Fruit fly (Drosophila melanogaster) whole organism: Measurements from ENCODE around the gene CG5276.

ENCODE experiments used
- CG8478 ChIP-seq: fragments of >200 bp; optimal IDR thresholded peaks from 2 replicates; lab custom pipeline; 2018; ENCODE audit warnings: inconsistent platforms
- Dll ChIP-seq: fragments of >200 bp; optimal IDR thresholded peaks from 2 replicates; lab custom pipeline; 2017
- EcR ChIP-seq, 2 experiments: fragments of >200 bp; optimal IDR thresholded peaks; 2 replicates each; lab custom pipeline; 2017; ENCODE audit warnings: missing biosample characterization in 2 of 2, missing genetic modification characterization in 2 of 2, missing genetic modification reagents in 2 of 2
- pan ChIP-seq: fragments of >200 bp; optimal IDR thresholded peaks from 2 replicates; lab custom pipeline; 2017
- psq ChIP-seq: fragments of >200 bp; optimal IDR thresholded peaks from 2 replicates; lab custom pipeline; 2017
- usp ChIP-seq: fragments of >200 bp; optimal IDR thresholded peaks from 2 replicates; lab custom pipeline; 2017; ENCODE audit warnings: missing biosample characterization, missing genetic modification characterization, mixed read lengths

The CG5276 gene

DNA sequence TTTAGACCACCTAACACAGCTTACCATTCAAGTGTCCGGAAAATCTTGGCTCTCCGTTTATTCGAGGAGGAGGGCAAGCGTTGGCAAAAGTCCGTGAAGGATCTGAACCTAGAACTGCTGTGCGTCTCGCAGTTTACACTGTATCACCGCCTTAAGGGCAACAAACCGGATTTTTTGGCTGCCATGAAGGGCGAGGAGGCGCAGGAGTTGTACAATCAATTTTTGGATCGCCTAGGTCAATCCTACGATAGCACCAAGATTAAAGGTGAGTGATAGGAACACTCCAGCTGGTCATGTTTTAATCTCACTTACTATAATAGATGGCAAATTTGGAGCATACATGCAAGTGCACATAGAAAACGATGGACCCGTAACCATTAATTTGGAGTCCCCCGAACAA, 1.2 kb upstream of the CG5276 start:
- TF ChIP-seq pan (lab: Kevin White, UChicago) (no peak), Dll (lab: Kevin White, UChicago) (no peak), CG8478 (lab: Kevin White, UChicago) (no peak), EcR (GFP tag; optimal IDR thresholded peaks at IDR 0.05; lab: Kevin White, UChicago) (no peak), usp (GFP tag; lab: Kevin White, UChicago) (no peak), psq (lab: Kevin White, UChicago) (no peak)

DNA sequence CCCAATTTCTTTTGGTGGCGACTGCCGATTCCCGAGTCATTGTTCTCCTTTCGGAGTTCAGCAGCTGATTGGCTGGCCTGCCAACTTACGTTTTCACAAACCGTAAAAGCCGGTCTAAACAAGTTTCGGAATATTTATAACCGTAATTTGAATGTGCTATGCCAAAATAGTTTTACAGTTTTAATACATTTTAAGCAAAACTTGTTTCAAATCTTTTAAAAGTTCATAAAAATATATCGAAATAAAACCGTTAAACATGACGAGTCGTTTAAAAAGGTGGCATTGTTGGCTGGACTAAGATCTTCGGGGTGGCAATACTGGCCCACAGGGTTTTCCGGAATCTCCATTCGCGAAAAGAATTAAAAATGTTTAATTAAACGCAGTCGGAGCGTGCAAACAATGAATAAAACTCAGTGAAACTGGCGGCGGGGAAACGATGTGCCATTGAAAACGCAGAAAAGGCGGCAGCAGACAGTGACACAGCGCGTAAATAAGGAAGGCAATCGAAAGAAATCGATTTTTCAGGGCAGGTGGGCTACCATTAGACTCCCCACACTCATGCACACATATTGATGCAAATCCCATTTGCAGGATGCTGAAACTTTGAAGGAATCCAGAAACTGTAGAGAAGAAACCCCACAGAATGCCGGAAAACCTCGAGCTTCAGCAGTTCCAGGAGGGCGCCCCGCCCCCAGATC, 4.1 kb downstream of the CG5276 start, which contains the start of the genes Exd2 and CG5281:
Gene Exd2, minus strand, starts transcription at position 167 of the 698 bp plus-strand sequence.
Gene CG5281, plus strand, starts transcription at position 314 of the 698 bp plus-strand sequence.
- TF ChIP-seq pan (lab: Kevin White, UChicago) (no peak), usp (GFP tag; lab: Kevin White, UChicago) (no peak), CG8478 (lab: Kevin White, UChicago) (no peak), Dll (lab: Kevin White, UChicago) (no peak), EcR (GFP tag; optimal IDR thresholded peaks at IDR 0.05; lab: Kevin White, UChicago) (no peak), psq (lab: Kevin White, UChicago) (no peak)

DNA sequence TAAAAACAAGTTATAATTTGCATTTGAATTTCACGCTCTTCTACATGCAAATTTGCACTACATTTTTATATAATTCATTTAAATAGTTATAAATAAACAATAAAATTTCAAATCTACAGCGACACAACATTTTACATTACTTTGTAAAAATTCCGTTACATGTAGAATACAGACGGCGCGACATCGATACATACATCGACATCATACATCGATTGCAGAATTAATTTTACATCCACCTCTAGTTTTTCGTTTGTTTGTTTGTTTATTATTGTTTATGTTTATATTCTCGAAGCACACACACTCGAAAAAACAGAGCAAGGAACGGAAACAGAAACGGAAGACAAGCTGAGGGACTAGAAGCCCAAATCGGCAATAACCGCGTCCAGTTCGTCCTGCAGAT, 6.0 kb downstream of the CG5276 start, which contains the start of gene CG17230:
Gene CG17230, plus strand, starts transcription at position 258 of the 400 bp plus-strand sequence.
- TF ChIP-seq usp (GFP tag; lab: Kevin White, UChicago) (no peak), Dll (lab: Kevin White, UChicago) (no peak), pan (lab: Kevin White, UChicago) (no peak), EcR (GFP tag; optimal IDR thresholded peaks at IDR 0.05; lab: Kevin White, UChicago) (no peak), psq (lab: Kevin White, UChicago) (no peak)

DNA sequence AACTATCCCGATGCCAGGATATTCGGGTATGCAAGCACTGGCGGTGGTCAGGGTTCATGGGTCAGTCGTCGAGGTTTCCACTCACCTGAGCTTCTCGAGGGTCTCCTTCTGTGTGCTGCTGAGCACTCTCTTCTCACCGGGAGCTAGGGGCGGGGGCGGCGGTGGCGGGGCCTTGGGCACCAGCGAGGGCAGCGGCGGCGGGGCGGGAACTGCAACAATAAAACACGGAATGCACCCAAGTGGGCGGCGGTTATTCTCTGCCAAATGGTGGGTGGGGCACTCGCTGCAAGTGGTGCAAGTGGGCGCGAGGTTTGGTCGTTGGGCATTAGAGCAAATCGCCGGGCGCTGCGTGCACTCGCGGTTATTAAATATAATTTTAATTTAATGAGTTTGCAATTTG, 9.5 kb downstream of the CG5276 start:
- TF ChIP-seq Dll (lab: Kevin White, UChicago) (no peak), CG8478 (lab: Kevin White, UChicago) (no peak), EcR (GFP tag; optimal IDR thresholded peaks at IDR 0.05; lab: Kevin White, UChicago) (no peak), usp (GFP tag; lab: Kevin White, UChicago) (no peak), pan (lab: Kevin White, UChicago) (no peak), psq (lab: Kevin White, UChicago) (no peak)

DNA sequence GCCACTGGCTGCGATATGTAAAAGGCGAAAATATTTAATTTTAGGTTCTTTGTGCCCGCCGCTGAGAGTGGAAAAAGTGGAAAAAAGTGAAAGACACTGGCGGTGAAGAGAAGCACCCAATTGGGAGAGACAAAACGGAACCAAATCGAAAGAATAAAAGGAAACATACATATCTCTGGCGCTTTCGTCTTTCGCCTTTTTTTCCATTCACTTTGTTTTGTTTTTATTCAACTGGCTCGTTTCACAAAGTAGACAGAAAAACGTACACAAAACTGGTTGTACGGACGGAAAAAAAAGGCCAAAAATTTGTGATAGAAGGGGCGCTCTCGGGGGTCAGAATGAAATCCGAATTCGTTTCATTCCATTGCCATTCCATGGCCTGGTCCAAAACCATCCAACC, 18.1 kb downstream of the CG5276 start:
- TF ChIP-seq Dll (lab: Kevin White, UChicago): no peak
- no peak for TF ChIP-seq CG8478 (lab: Kevin White, UChicago)
- TF ChIP-seq psq (lab: Kevin White, UChicago): no peak
- no peak for TF ChIP-seq pan (lab: Kevin White, UChicago)
- TF ChIP-seq EcR (GFP tag; optimal IDR thresholded peaks at IDR 0.05; lab: Kevin White, UChicago): no peak
- TF ChIP-seq usp (GFP tag; lab: Kevin White, UChicago): no peak

DNA sequence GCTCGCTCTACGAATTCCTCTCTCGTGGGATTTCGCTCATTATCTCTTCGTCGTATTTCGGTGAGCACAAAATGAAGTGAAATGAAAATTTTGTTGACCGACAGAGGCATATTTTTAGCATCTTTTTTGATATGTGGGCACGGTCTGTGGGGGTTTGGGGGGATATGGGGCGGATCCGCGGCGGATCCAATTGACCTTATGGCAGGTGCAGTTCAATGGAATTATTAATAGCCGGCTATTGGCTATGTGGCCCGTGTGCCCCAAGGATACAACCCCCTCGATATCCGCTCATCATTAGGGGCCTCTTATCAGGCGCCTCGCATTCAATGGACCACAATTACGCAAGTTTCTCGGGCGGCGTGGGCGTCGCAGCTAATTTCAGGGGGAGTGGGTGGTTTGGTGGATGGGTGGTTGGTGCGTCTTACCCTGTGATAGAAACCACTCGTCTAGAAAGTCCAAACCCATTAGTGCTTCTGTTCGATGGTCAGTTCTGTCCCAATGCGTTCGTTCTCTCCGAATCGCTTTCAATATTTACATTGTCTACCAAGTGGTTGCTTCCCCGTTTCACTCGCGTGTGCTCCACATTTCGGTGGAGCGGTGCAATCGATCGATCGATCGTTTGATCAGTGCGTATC, 19.8 kb downstream of the CG5276 start, which contains the start of gene sals:
Gene sals, minus strand, starts transcription at position 585 of the 635 bp plus-strand sequence.
- TF ChIP-seq usp (GFP tag; lab: Kevin White, UChicago) (no peak), pan (lab: Kevin White, UChicago) (no peak), psq (lab: Kevin White, UChicago) (no peak), EcR (GFP tag; optimal IDR thresholded peaks at IDR 0.05; lab: Kevin White, UChicago) (no peak), CG8478 (lab: Kevin White, UChicago) (no peak), Dll (lab: Kevin White, UChicago) (no peak)

DNA sequence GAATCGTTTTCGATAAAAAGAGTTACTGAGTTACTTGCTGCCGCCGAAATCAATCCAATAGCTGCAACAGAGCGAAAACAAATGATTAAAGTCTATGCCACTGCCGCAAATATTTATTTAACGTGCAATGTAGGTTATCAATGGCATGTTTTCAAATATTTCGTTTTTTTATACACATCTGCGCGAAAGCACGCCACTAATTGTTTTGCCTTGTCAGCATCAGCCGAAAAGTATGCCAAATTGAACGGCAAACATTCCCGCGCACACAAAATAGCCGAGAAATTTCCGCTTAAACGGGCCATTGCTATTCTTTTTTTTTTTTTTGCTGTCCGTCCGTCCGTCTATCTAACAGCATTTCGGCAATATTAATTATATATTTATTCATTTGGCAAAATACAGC, 20.5 kb downstream of the CG5276 start:
- TF ChIP-seq pan (lab: Kevin White, UChicago) (no peak), CG8478 (lab: Kevin White, UChicago) (no peak), usp (GFP tag; lab: Kevin White, UChicago) (no peak), Dll (lab: Kevin White, UChicago) (no peak), EcR (GFP tag; optimal IDR thresholded peaks at IDR 0.05; lab: Kevin White, UChicago) (no peak), psq (lab: Kevin White, UChicago) (no peak)

DNA sequence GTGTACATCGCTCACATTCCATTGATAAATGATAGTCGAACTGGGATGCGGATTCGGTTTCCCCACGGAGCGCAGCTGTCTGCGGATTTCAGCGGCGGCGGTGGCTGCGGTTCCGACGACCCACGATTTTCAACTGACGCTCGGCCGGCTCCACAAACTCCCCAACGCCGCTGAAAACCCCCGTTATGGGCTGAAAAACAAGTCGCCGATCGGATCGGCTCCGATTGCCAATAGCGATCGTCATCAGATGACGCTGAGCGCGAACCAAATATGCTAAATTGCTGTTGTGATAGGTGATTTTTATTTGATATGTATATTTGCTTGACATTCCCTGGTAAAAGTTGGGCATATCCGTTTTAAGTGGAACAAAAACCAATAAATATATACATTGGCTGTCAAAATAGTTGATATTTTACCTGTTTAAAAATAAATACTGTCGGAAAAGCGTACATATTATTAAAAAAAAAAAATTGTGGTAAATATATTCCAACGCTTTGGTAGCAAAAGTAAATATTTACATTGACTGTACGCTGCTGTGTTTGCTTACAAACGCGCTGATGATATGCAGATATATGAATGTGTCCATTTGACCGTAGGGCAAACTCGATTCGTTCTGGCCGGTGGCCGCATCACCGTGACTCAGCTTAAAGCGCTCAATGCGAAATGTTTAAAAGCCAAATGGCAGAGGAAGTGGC, 22.8 kb downstream of the CG5276 start:
- TF ChIP-seq psq (lab: Kevin White, UChicago) (no peak), CG8478 (lab: Kevin White, UChicago) (no peak), EcR (GFP tag; optimal IDR thresholded peaks at IDR 0.05; lab: Kevin White, UChicago) (no peak), Dll (lab: Kevin White, UChicago) (no peak), usp (GFP tag; lab: Kevin White, UChicago) (no peak), pan (lab: Kevin White, UChicago) (no peak)

DNA sequence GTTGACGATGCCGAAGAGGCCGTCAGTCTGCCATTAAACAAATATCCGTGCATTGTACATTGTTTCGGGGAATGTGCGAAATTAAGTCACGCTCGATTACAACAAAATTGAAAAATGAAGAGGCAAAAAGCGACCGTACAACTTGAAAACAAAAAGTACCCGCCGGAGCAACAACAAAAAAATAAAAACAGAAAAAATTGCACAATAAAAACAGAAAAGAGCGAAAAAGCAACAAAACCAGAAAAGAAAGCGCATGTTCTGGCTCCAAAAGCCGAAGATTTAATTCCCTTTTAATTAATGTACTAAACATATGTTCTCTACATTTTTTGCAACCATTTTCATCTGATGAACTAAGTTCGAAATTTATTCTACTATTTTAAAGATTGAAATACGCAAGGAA, 25.0 kb downstream of the CG5276 start:
- no peak for TF ChIP-seq EcR (GFP tag; optimal IDR thresholded peaks at IDR 0.05; lab: Kevin White, UChicago)
- TF ChIP-seq usp (GFP tag; lab: Kevin White, UChicago): no peak
- no peak for TF ChIP-seq Dll (lab: Kevin White, UChicago)
- no peak for TF ChIP-seq pan (lab: Kevin White, UChicago)
- no peak for TF ChIP-seq CG8478 (lab: Kevin White, UChicago)
- no peak for TF ChIP-seq psq (lab: Kevin White, UChicago)

DNA sequence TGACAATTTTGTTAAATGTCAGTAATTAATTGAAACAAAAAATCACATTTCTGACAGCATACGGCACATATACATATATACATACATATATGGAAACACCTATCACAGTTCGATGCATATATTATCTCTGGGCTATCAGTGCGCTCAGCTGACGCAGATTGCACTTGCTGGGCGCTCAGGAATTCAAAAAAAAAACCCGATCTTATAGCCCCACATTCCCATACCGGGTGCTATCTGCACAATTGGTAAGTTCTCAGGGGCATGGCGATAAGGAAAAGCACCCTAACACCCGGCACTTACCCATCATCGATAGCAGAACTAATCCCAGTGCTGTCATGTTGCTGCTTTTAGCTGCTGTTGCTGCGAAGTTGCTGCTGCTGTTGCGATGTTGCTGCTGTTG, 25.7 kb downstream of the CG5276 start:
- no peak for TF ChIP-seq usp (GFP tag; lab: Kevin White, UChicago)
- TF ChIP-seq CG8478 (lab: Kevin White, UChicago): no peak
- TF ChIP-seq psq (lab: Kevin White, UChicago): no peak
- no peak for TF ChIP-seq pan (lab: Kevin White, UChicago)
- no peak for TF ChIP-seq EcR (GFP tag; optimal IDR thresholded peaks at IDR 0.05; lab: Kevin White, UChicago)
- no peak for TF ChIP-seq Dll (lab: Kevin White, UChicago)
